Worm (Caenorhabditis elegans) whole organism, L1 larva: ENCODE data around the gene clec-178.

Experiments
- aly-2 ChIP-seq: fragments of 150-350 bp; optimal IDR thresholded peaks from 2 replicates; lab custom pipeline; 2014; ENCODE audit warnings: missing biosample characterization, missing genetic modification characterization
- efl-1 ChIP-seq, 4 experiments: fragments of 150-350 bp; optimal IDR thresholded peaks in 3 of 4; peaks in 1 of 4; 1 replicate in 1 of 4; 2 replicates in 3 of 4; lab custom pipeline; 2014; ENCODE audit warnings: missing biosample characterization in 2 of 4, missing genetic modification characterization in 2 of 4, missing genetic modification reagents in 2 of 4
- jun-1 ChIP-seq: fragments of 150-350 bp; optimal IDR thresholded peaks from 2 replicates; lab custom pipeline; 2014; ENCODE audit warnings: missing biosample characterization, missing genetic modification reagents, missing genetic modification characterization
- lin-15B ChIP-seq: fragments of 150-350 bp; sonication (generic microtip); optimal IDR thresholded peaks from 3 replicates; lab custom pipeline; 2014; ENCODE audit warnings: missing biosample characterization, missing genetic modification characterization
- lin-39 ChIP-seq: fragments of 150-350 bp; optimal IDR thresholded peaks from 2 replicates; lab custom pipeline; 2014; ENCODE audit warnings: missing biosample characterization, missing genetic modification reagents, missing genetic modification characterization
- mdl-1 ChIP-seq, 2 experiments: fragments of 150-350 bp; optimal IDR thresholded peaks; 2 replicates each; lab custom pipeline; 2014 to 2017; ENCODE audit warnings: missing biosample characterization in 2 of 2, missing genetic modification characterization in 2 of 2, inconsistent platforms in 1 of 2

ce11 chrIV:5632536-5632935 lies 21.2 kb upstream of the clec-178 start:
- TF ChIP-seq aly-2 (no peak), jun-1 (no peak), lin-15B (tag; lab: Kevin White, UChicago) (no peak), efl-1 (optimal IDR thresholded peaks at IDR 0.05; lab: Kevin White, UChicago) (no peak), efl-1 (GFP tag; optimal IDR thresholded peaks at IDR 0.05 in 1 of 2; lab: Kevin White, UChicago) (no peak), lin-39 (tag; lab: Kevin White, UChicago) (no peak), mdl-1 (tag; optimal IDR thresholded peaks at IDR 0.05; lab: Kevin White, UChicago) (no peak)
